Worm (Caenorhabditis elegans) whole organism, late embryonic: Measurements from ENCODE around the gene tag-115.

Experiments
- C08G9.2 ChIP-seq: sonication (generic microtip); optimal IDR thresholded peaks from 2 replicates; lab custom pipeline; 2016; ENCODE audit warnings: mild to moderate bottlenecking, missing genetic modification characterization, moderate library complexity, missing compliant biosample characterization
- C38D4.7 ChIP-seq: fragments of 200-800 bp; sonication (Bioruptor generic); optimal IDR thresholded peaks from 2 replicates; lab custom pipeline; 2018; ENCODE audit warnings: mild to moderate bottlenecking, missing genetic modification characterization, moderate library complexity, missing compliant biosample characterization
- ama-1 ChIP-seq: fragments of 150-350 bp; optimal IDR thresholded peaks from 2 replicates; lab custom pipeline; 2014
- ceh-14 ChIP-seq: sonication (generic microtip); optimal IDR thresholded peaks from 2 replicates; lab custom pipeline; 2016; ENCODE audit warnings: missing genotype, missing genetic modification characterization, missing compliant biosample characterization
- ceh-19 ChIP-seq: fragments of 200-800 bp; sonication (Bioruptor generic); optimal IDR thresholded peaks from 2 replicates; lab custom pipeline; 2018; ENCODE audit warnings: mild to moderate bottlenecking, missing genetic modification characterization, missing compliant biosample characterization
- ceh-2 ChIP-seq: sonication (generic microtip); optimal IDR thresholded peaks from 2 replicates; lab custom pipeline; 2016; ENCODE audit warnings: missing genotype, missing genetic modification characterization, missing compliant biosample characterization
- ceh-22 ChIP-seq: sonication (generic microtip); optimal IDR thresholded peaks from 2 replicates; lab custom pipeline; 2017; ENCODE audit warnings: missing biosample characterization, missing genetic modification characterization
- ceh-30 ChIP-seq: fragments of 150-350 bp; optimal IDR thresholded peaks from 2 replicates; lab custom pipeline; 2014; ENCODE audit warnings: missing biosample characterization, missing genetic modification characterization
- ceh-34 ChIP-seq: sonication (generic microtip); optimal IDR thresholded peaks from 2 replicates; lab custom pipeline; 2016; ENCODE audit warnings: mild to moderate bottlenecking, missing genetic modification characterization, missing compliant biosample characterization
- ceh-45 ChIP-seq: fragments of 200-800 bp; sonication (Bioruptor generic); IDR thresholded peaks from 2 replicates; pipeline ENCODE4 v1.3.6; 2022; ENCODE audit warnings: missing genetic modification reagents, missing genetic modification characterization, missing compliant biosample characterization
- che-1 ChIP-seq: sonication (generic microtip); optimal IDR thresholded peaks from 2 replicates; lab custom pipeline; 2016; ENCODE audit warnings: mild to moderate bottlenecking, missing genetic modification characterization, missing compliant biosample characterization
- dve-1 ChIP-seq: sonication (generic microtip); optimal IDR thresholded peaks from 2 replicates; lab custom pipeline; 2017; ENCODE audit warnings: antibody characterized with exemption, mild to moderate bottlenecking, missing genetic modification characterization, missing compliant biosample characterization
- elt-2 ChIP-seq: sonication (generic microtip); optimal IDR thresholded peaks from 2 replicates; lab custom pipeline; 2016; ENCODE audit warnings: missing genetic modification reagents, missing genetic modification characterization, missing compliant biosample characterization
- elt-4 ChIP-seq: sonication (generic microtip); optimal IDR thresholded peaks from 2 replicates; lab custom pipeline; 2016; ENCODE audit warnings: missing genetic modification characterization, missing compliant biosample characterization
- ets-4 ChIP-seq: sonication (generic microtip); optimal IDR thresholded peaks from 2 replicates; lab custom pipeline; 2016; ENCODE audit warnings: missing genetic modification characterization, missing compliant biosample characterization
- eyg-1 ChIP-seq: sonication (generic microtip); optimal IDR thresholded peaks from 2 replicates; lab custom pipeline; 2016; ENCODE audit warnings: missing genotype, missing genetic modification characterization, missing compliant biosample characterization
- fax-1 ChIP-seq: sonication (generic microtip); optimal IDR thresholded peaks from 2 replicates; lab custom pipeline; 2016; ENCODE audit warnings: missing genotype, missing genetic modification characterization, missing compliant biosample characterization
- fkh-10 ChIP-seq: fragments of 150-350 bp; optimal IDR thresholded peaks from 2 replicates; lab custom pipeline; 2014; ENCODE audit warnings: missing biosample characterization, missing genetic modification reagents, missing genetic modification characterization
- fkh-6 ChIP-seq: sonication (generic microtip); optimal IDR thresholded peaks from 2 replicates; lab custom pipeline; 2016; ENCODE audit warnings: missing genetic modification characterization, missing compliant biosample characterization
- gmeb-2 ChIP-seq: sonication (generic microtip); optimal IDR thresholded peaks from 2 replicates; lab custom pipeline; 2016; ENCODE audit warnings: missing genetic modification characterization, inconsistent platforms, missing compliant biosample characterization
- hlh-13 ChIP-seq: fragments of 200-800 bp; sonication (Bioruptor generic); optimal IDR thresholded peaks from 2 replicates; lab custom pipeline; 2018; ENCODE audit warnings: mild to moderate bottlenecking, missing genetic modification characterization, missing compliant biosample characterization
- hlh-15 ChIP-seq: sonication (generic microtip); optimal IDR thresholded peaks from 2 replicates; lab custom pipeline; 2016; ENCODE audit warnings: missing genetic modification characterization, missing compliant biosample characterization
- hlh-30 ChIP-seq: sonication (generic microtip); optimal IDR thresholded peaks from 2 replicates; lab custom pipeline; 2017; ENCODE audit warnings: antibody characterized with exemption, missing genetic modification characterization, missing compliant biosample characterization; ENCODE audit not compliant: insufficient read depth
- hlh-8 ChIP-seq: sonication (generic microtip); optimal IDR thresholded peaks from 2 replicates; lab custom pipeline; 2016; ENCODE audit warnings: missing genotype, missing genetic modification characterization, missing compliant biosample characterization
- lim-6 ChIP-seq: sonication (generic microtip); optimal IDR thresholded peaks from 2 replicates; lab custom pipeline; 2016; ENCODE audit warnings: missing genetic modification characterization, missing compliant biosample characterization
- madf-2 ChIP-seq: sonication (generic microtip); optimal IDR thresholded peaks from 2 replicates; lab custom pipeline; 2017; ENCODE audit warnings: missing genetic modification characterization, missing compliant biosample characterization
- mec-3 ChIP-seq: sonication (generic microtip); optimal IDR thresholded peaks from 2 replicates; lab custom pipeline; 2016; ENCODE audit warnings: borderline replicate concordance, missing genetic modification characterization, missing compliant biosample characterization
- nhr-11 ChIP-seq: fragments of 150-350 bp; optimal IDR thresholded peaks from 2 replicates; lab custom pipeline; 2014; ENCODE audit warnings: missing biosample characterization, missing genetic modification characterization
- nhr-232 ChIP-seq: sonication (generic microtip); optimal IDR thresholded peaks from 2 replicates; lab custom pipeline; 2016; ENCODE audit warnings: missing genetic modification characterization, missing compliant biosample characterization
- npax-4 ChIP-seq: sonication (generic microtip); optimal IDR thresholded peaks from 2 replicates; lab custom pipeline; 2016; ENCODE audit warnings: missing genetic modification characterization, missing compliant biosample characterization
- odd-2 ChIP-seq: sonication (generic microtip); optimal IDR thresholded peaks from 2 replicates; lab custom pipeline; 2017; ENCODE audit warnings: antibody characterized with exemption, mild to moderate bottlenecking, missing genetic modification characterization, missing compliant biosample characterization
- pag-3 ChIP-seq: sonication (generic microtip); optimal IDR thresholded peaks from 2 replicates; lab custom pipeline; 2016; ENCODE audit warnings: missing compliant biosample characterization, missing genetic modification characterization, borderline replicate concordance
- pat-9 ChIP-seq: fragments of 200-800 bp; sonication (Bioruptor generic); optimal IDR thresholded peaks from 2 replicates; lab custom pipeline; 2018; ENCODE audit warnings: mild to moderate bottlenecking, missing genetic modification characterization, moderate library complexity, missing compliant biosample characterization
- pha-2 ChIP-seq: sonication (generic microtip); optimal IDR thresholded peaks from 2 replicates; lab custom pipeline; 2017; ENCODE audit warnings: mild to moderate bottlenecking, missing genetic modification characterization, missing compliant biosample characterization
- pha-4 ChIP-seq: fragments of 150-350 bp; optimal IDR thresholded peaks from 2 replicates; lab custom pipeline; 2018; ENCODE audit warnings: missing biosample characterization, missing genetic modification reagents, missing genetic modification characterization
- pqm-1 ChIP-seq: sonication (generic microtip); optimal IDR thresholded peaks from 2 replicates; lab custom pipeline; 2016; ENCODE audit warnings: missing genetic modification characterization, missing compliant biosample characterization
- pros-1 ChIP-seq: fragments of 150-350 bp; optimal IDR thresholded peaks from 2 replicates; lab custom pipeline; 2014; ENCODE audit warnings: missing biosample characterization, missing genetic modification reagents, missing genetic modification characterization
- ref-2 ChIP-seq: sonication (generic microtip); optimal IDR thresholded peaks from 2 replicates; lab custom pipeline; 2016; ENCODE audit warnings: missing genetic modification characterization, missing compliant biosample characterization
- rnt-1 ChIP-seq: sonication (generic microtip); optimal IDR thresholded peaks from 2 replicates; lab custom pipeline; 2016; ENCODE audit warnings: missing genetic modification characterization, missing compliant biosample characterization
- sdc-2 ChIP-seq: sonication (generic microtip); optimal IDR thresholded peaks from 2 replicates; lab custom pipeline; 2016; ENCODE audit warnings: missing genotype, missing genetic modification characterization, missing compliant biosample characterization
- sox-4 ChIP-seq: sonication (generic microtip); optimal IDR thresholded peaks from 2 replicates; lab custom pipeline; 2017; ENCODE audit warnings: mild to moderate bottlenecking, missing genetic modification characterization, inconsistent platforms, missing compliant biosample characterization
- unc-42 ChIP-seq: sonication (generic microtip); optimal IDR thresholded peaks from 2 replicates; lab custom pipeline; 2016; ENCODE audit warnings: missing genotype, missing genetic modification characterization, missing compliant biosample characterization
- unc-55 ChIP-seq: sonication (generic microtip); optimal IDR thresholded peaks from 2 replicates; lab custom pipeline; 2017; ENCODE audit warnings: missing biosample characterization, missing genetic modification reagents, missing genetic modification characterization
- unc-86 ChIP-seq: sonication (generic microtip); optimal IDR thresholded peaks from 2 replicates; lab custom pipeline; 2016; ENCODE audit warnings: missing genetic modification characterization, missing compliant biosample characterization
- zip-5 ChIP-seq: sonication (generic microtip); optimal IDR thresholded peaks from 2 replicates; lab custom pipeline; 2016; ENCODE audit warnings: missing genetic modification characterization, missing compliant biosample characterization

Gene tag-115

ce11 chrIV:13240078-13240841 lies 1.0 kb upstream of the tag-115 start, which contains the start of gene rpl-12 (continued):
- TF ChIP-seq hlh-30 (tag; lab: Kevin White, UChicago) = peak; percentile 66
- no peak for TF ChIP-seq C38D4.7
- TF ChIP-seq pha-4 (tag; lab: Kevin White, UChicago) = peak; percentile 33
- peak; percentile 100 for TF ChIP-seq unc-42 (tag; lab: Kevin White, UChicago)
- TF ChIP-seq pros-1 = peak; percentile 73
- no peak for TF ChIP-seq sox-4 (tag; lab: Kevin White, UChicago)
- no peak for TF ChIP-seq fkh-6 (tag; lab: Kevin White, UChicago)
- peak; percentile 83 for TF ChIP-seq dve-1 (tag; lab: Kevin White, UChicago)
- TF ChIP-seq lim-6 (tag; lab: Kevin White, UChicago) = peak; percentile 24
- no peak for TF ChIP-seq ceh-30
- peak; percentile 66 for TF ChIP-seq madf-2 (tag; lab: Kevin White, UChicago)
- no peak for TF ChIP-seq nhr-232
- no peak for TF ChIP-seq che-1 (tag; lab: Kevin White, UChicago)
- TF ChIP-seq elt-4 (tag; lab: Kevin White, UChicago) = no peak
- peak; percentile 30 for TF ChIP-seq C08G9.2 (tag; lab: Kevin White, UChicago)
- TF ChIP-seq nhr-11 = no peak
- TF ChIP-seq pat-9 (tag; lab: Kevin White, UChicago) = peak; percentile 73
- TF ChIP-seq odd-2 (tag; lab: Kevin White, UChicago) = no peak
- TF ChIP-seq fkh-10 (GFP tag; lab: Kevin White, UChicago) = peak; percentile 52
- TF ChIP-seq unc-86 (tag; lab: Kevin White, UChicago) = peak; percentile 82
- peak; percentile 92 for TF ChIP-seq ceh-14 (tag; lab: Kevin White, UChicago)
- TF ChIP-seq ama-1 (lab: Kevin White, UChicago) = no peak
- TF ChIP-seq pha-2 (tag; lab: Kevin White, UChicago) = peak; percentile 62
- no peak for TF ChIP-seq npax-4 (tag; lab: Kevin White, UChicago)
- TF ChIP-seq sdc-2 = peak; percentile 3
- peak; percentile 80 for TF ChIP-seq fax-1 (tag; lab: Kevin White, UChicago)
- no peak for TF ChIP-seq ceh-22
- peak; percentile 8 for TF ChIP-seq hlh-13 (GFP tag; lab: Kevin White, UChicago)
- peak; percentile 73 for TF ChIP-seq rnt-1
- peak; percentile 4 for TF ChIP-seq eyg-1
- peak; percentile 79 for TF ChIP-seq unc-55 (GFP tag; lab: Kevin White, UChicago)
- TF ChIP-seq ceh-19 (GFP tag; lab: Kevin White, UChicago) = no peak
- 0 out of 2 replicates have a peak, but pooled peaks have one; percentile 50 for TF ChIP-seq ceh-45 (GFP tag; lab: Robert Waterston, UW)
- peak; percentile 84 for TF ChIP-seq elt-2 (tag; lab: Kevin White, UChicago)
- TF ChIP-seq ref-2 (tag; lab: Kevin White, UChicago) = peak; percentile 93
- TF ChIP-seq ets-4 (tag; lab: Kevin White, UChicago) = peak; percentile 63
- TF ChIP-seq pag-3 (tag; lab: Kevin White, UChicago) = no peak
- peak; percentile 9 for TF ChIP-seq gmeb-2 (tag; lab: Kevin White, UChicago)
- no peak for TF ChIP-seq zip-5 (tag; lab: Kevin White, UChicago)
- no peak for TF ChIP-seq mec-3 (tag; lab: Kevin White, UChicago)
- TF ChIP-seq hlh-15 (tag; lab: Kevin White, UChicago) = no peak
- peak; percentile 48 for TF ChIP-seq ceh-2 (tag; lab: Kevin White, UChicago)
- peak; percentile 98 for TF ChIP-seq ceh-34
- TF ChIP-seq hlh-8 (tag; lab: Kevin White, UChicago) = peak; percentile 16
- TF ChIP-seq pqm-1 (tag; lab: Kevin White, UChicago) = peak; percentile 59
